Worm (Caenorhabditis elegans) whole organism, young adult: ENCODE measurements around the gene lgc-33.

ENCODE experiments used
- B0019.2 ChIP-seq: fragments of 200-800 bp; sonication (Bioruptor generic); conservative IDR thresholded peaks from 2 replicates; pipeline ENCODE4 v1.3.6; 2022; ENCODE audit warnings: missing genetic modification reagents, missing genetic modification characterization, missing compliant biosample characterization
- C06A6.2 ChIP-seq: fragments of 200-800 bp; sonication (Bioruptor generic); conservative IDR thresholded peaks from 2 replicates; pipeline ENCODE4 v1.3.6; 2022; ENCODE audit warnings: missing genetic modification characterization, missing compliant biosample characterization
- C17E4.6 ChIP-seq: fragments of 200-800 bp; sonication (Bioruptor generic); IDR thresholded peaks from 2 replicates; pipeline ENCODE4 v1.3.6; 2022; ENCODE audit warnings: missing genetic modification reagents, missing genetic modification characterization, missing compliant biosample characterization
- D2030.7 ChIP-seq: fragments of 200-800 bp; sonication (Bioruptor generic); IDR thresholded peaks from 2 replicates; pipeline ENCODE4 v1.3.6; 2022; ENCODE audit warnings: missing genetic modification reagents, missing genetic modification characterization, missing compliant biosample characterization
- F39B2.1 ChIP-seq: fragments of 200-800 bp; sonication (Bioruptor generic); IDR thresholded peaks from 2 replicates; pipeline ENCODE4 v1.3.6; 2022; ENCODE audit warnings: missing genetic modification reagents, missing genetic modification characterization, missing compliant biosample characterization
- F55B11.4 ChIP-seq: sonication (generic microtip); optimal IDR thresholded peaks from 2 replicates; lab custom pipeline; 2016; ENCODE audit warnings: missing compliant biosample characterization, missing genetic modification characterization, borderline replicate concordance; ENCODE audit not compliant: insufficient read depth
- F57C9.4 ChIP-seq: sonication (generic microtip); optimal IDR thresholded peaks from 2 replicates; lab custom pipeline; 2017; ENCODE audit warnings: mild to moderate bottlenecking, missing genetic modification characterization, missing compliant biosample characterization
- T07F8.4 ChIP-seq: sonication (generic microtip); optimal IDR thresholded peaks from 2 replicates; lab custom pipeline; 2016; ENCODE audit warnings: mild to moderate bottlenecking, missing genetic modification characterization, moderate library complexity, missing compliant biosample characterization
- Y53F4B.3 ChIP-seq: fragments of 200-800 bp; sonication (Bioruptor generic); IDR thresholded peaks from 2 replicates; pipeline ENCODE4 v1.3.6; 2022; ENCODE audit warnings: missing genetic modification reagents, missing genetic modification characterization, missing compliant biosample characterization
- Y53G8AR.9 ChIP-seq: fragments of 200-800 bp; sonication (Bioruptor generic); conservative IDR thresholded peaks from 2 replicates; pipeline ENCODE4 v1.3.6; 2022; ENCODE audit warnings: missing genetic modification reagents, missing genetic modification characterization, missing compliant biosample characterization
- Y67H2A.10 ChIP-seq: fragments of 200-800 bp; sonication (Bioruptor generic); conservative IDR thresholded peaks from 2 replicates; pipeline ENCODE4 v1.3.6; 2022; ENCODE audit warnings: missing genetic modification reagents, missing genetic modification characterization, missing compliant biosample characterization
- ZK185.1 ChIP-seq: sonication (generic microtip); optimal IDR thresholded peaks from 2 replicates; lab custom pipeline; 2016; ENCODE audit warnings: mild to moderate bottlenecking, missing genetic modification characterization, missing compliant biosample characterization; ENCODE audit not compliant: poor library complexity, severe bottlenecking
- ama-1 ChIP-seq, 3 experiments: fragments of 150-350 bp in 1 of 3; sonication (generic microtip) in 2 of 3; optimal IDR thresholded peaks; 2 replicates each; lab custom pipeline; 2014 to 2018; ENCODE audit warnings: missing biosample characterization in 2 of 3, missing genetic modification characterization in 2 of 3, missing genetic modification reagents in 2 of 3
- atf-7 ChIP-seq: sonication (generic microtip); optimal IDR thresholded peaks from 2 replicates; lab custom pipeline; 2017; ENCODE audit warnings: mild to moderate bottlenecking, missing genetic modification characterization, missing compliant biosample characterization
- attf-6 ChIP-seq: fragments of 200-800 bp; sonication (Bioruptor generic); IDR thresholded peaks from 2 replicates; pipeline ENCODE4 v1.3.6; 2022; ENCODE audit warnings: missing genetic modification reagents, missing genetic modification characterization, missing compliant biosample characterization
- cebp-1 ChIP-seq, 2 experiments: fragments of 200-800 bp in 1 of 2; sonication (Bioruptor generic) in 1 of 2; sonication (generic microtip) in 1 of 2; IDR thresholded peaks in 1 of 2; optimal IDR thresholded peaks in 1 of 2; 2 replicates each; pipeline versions ENCODE4 v1.3.6 to Lab custom; 2017 to 2022; ENCODE audit warnings: missing compliant biosample characterization in 2 of 2, missing genetic modification characterization in 2 of 2, mild to moderate bottlenecking in 1 of 2, missing genetic modification reagents in 1 of 2, moderate library complexity in 1 of 2
- ceh-27 ChIP-seq: fragments of 200-800 bp; sonication (Bioruptor generic); optimal IDR thresholded peaks from 2 replicates; lab custom pipeline; 2018; ENCODE audit warnings: mild to moderate bottlenecking, missing genetic modification characterization, moderate library complexity, missing compliant biosample characterization
- ceh-40 ChIP-seq: fragments of 200-800 bp; sonication (Bioruptor generic); IDR thresholded peaks from 2 replicates; pipeline ENCODE4 v1.3.6; 2022; ENCODE audit warnings: missing genetic modification characterization, missing compliant biosample characterization
- ceh-58 ChIP-seq: fragments of 200-800 bp; sonication (Bioruptor generic); IDR thresholded peaks from 2 replicates; pipeline ENCODE4 v1.3.6; 2022; ENCODE audit warnings: missing genetic modification characterization, missing compliant biosample characterization
- egl-18 ChIP-seq: fragments of 200-800 bp; sonication (Bioruptor generic); IDR thresholded peaks from 2 replicates; pipeline ENCODE4 v1.3.6; 2022; ENCODE audit warnings: missing genetic modification reagents, missing genetic modification characterization, missing compliant biosample characterization
- egl-44 ChIP-seq: fragments of 200-800 bp; sonication (Bioruptor generic); IDR thresholded peaks from 2 replicates; pipeline ENCODE4 v1.3.6; 2022; ENCODE audit warnings: missing genetic modification reagents, missing genetic modification characterization, missing compliant biosample characterization
- egrh-3 ChIP-seq: fragments of 200-800 bp; sonication (Bioruptor generic); IDR thresholded peaks from 2 replicates; pipeline ENCODE4 v1.3.6; 2022; ENCODE audit warnings: missing genetic modification reagents, missing genetic modification characterization, missing compliant biosample characterization
- ekl-4 ChIP-seq: fragments of 200-800 bp; sonication (Bioruptor generic); IDR thresholded peaks from 2 replicates; pipeline ENCODE4 v1.3.6; 2022; ENCODE audit warnings: missing genetic modification reagents, missing genetic modification characterization, missing compliant biosample characterization
- fkh-3 ChIP-seq: sonication (generic microtip); optimal IDR thresholded peaks from 2 replicates; lab custom pipeline; 2016; ENCODE audit warnings: mild to moderate bottlenecking, missing genetic modification characterization, missing compliant biosample characterization
- hlh-26 ChIP-seq: fragments of 200-800 bp; sonication (Bioruptor generic); conservative IDR thresholded peaks from 2 replicates; pipeline ENCODE4 v1.3.6; 2022; ENCODE audit warnings: missing genetic modification reagents, missing genetic modification characterization, missing compliant biosample characterization
- hmg-1.2 ChIP-seq: fragments of 200-800 bp; sonication (Bioruptor generic); IDR thresholded peaks from 2 replicates; pipeline ENCODE4 v1.3.6; 2022; ENCODE audit warnings: missing genetic modification reagents, missing genetic modification characterization, missing compliant biosample characterization
- hrde-1 ChIP-seq: sonication (generic microtip); optimal IDR thresholded peaks from 2 replicates; lab custom pipeline; 2016; ENCODE audit warnings: missing genetic modification characterization, mild to moderate bottlenecking, missing compliant biosample characterization, moderate library complexity, missing genotype, missing genetic modification reagents, borderline replicate concordance
- let-607 ChIP-seq, 2 experiments: fragments of 200-800 bp in 1 of 2; sonication (Bioruptor generic) in 1 of 2; sonication (generic microtip) in 1 of 2; optimal IDR thresholded peaks; 2 replicates each; lab custom pipeline; 2016 to 2018; ENCODE audit warnings: mild to moderate bottlenecking in 2 of 2, missing compliant biosample characterization in 2 of 2, missing genetic modification characterization in 2 of 2, moderate library complexity in 2 of 2, missing genotype in 1 of 2
- lin-40 ChIP-seq: sonication (generic microtip); optimal IDR thresholded peaks from 2 replicates; lab custom pipeline; 2016; ENCODE audit warnings: missing genetic modification characterization, mild to moderate bottlenecking, missing compliant biosample characterization, missing genotype, missing genetic modification reagents
- lsl-1 ChIP-seq: fragments of 200-800 bp; sonication (Bioruptor generic); optimal IDR thresholded peaks from 2 replicates; lab custom pipeline; 2018; ENCODE audit warnings: mild to moderate bottlenecking, missing genetic modification characterization, moderate library complexity, missing compliant biosample characterization
- lsy-27 ChIP-seq: sonication (generic microtip); optimal IDR thresholded peaks from 2 replicates; lab custom pipeline; 2017; ENCODE audit warnings: missing genetic modification characterization, mild to moderate bottlenecking, missing compliant biosample characterization, antibody characterized with exemption, missing genotype, borderline replicate concordance; ENCODE audit not compliant: insufficient read depth
- mcd-1 ChIP-seq: fragments of 200-800 bp; sonication (Bioruptor generic); IDR thresholded peaks from 2 replicates; pipeline ENCODE4 v1.3.6; 2022; ENCODE audit warnings: missing genetic modification reagents, missing genetic modification characterization, missing compliant biosample characterization
- mel-28 ChIP-seq: sonication (generic microtip); optimal IDR thresholded peaks from 2 replicates; lab custom pipeline; 2016; ENCODE audit warnings: borderline replicate concordance, mild to moderate bottlenecking, missing genetic modification characterization, missing compliant biosample characterization
- nfya-2 ChIP-seq: fragments of 200-800 bp; sonication (Bioruptor generic); IDR thresholded peaks from 2 replicates; pipeline ENCODE4 v1.3.6; 2022; ENCODE audit warnings: missing genetic modification reagents, missing genetic modification characterization, missing compliant biosample characterization
- nhr-120 ChIP-seq: fragments of 200-800 bp; sonication (Bioruptor generic); IDR thresholded peaks from 2 replicates; pipeline ENCODE4 v1.3.6; 2022; ENCODE audit warnings: missing genetic modification characterization, missing compliant biosample characterization
- nhr-27 ChIP-seq: fragments of 200-800 bp; sonication (Bioruptor generic); optimal IDR thresholded peaks from 2 replicates; lab custom pipeline; 2018; ENCODE audit warnings: mild to moderate bottlenecking, missing genetic modification characterization, moderate library complexity, missing compliant biosample characterization
- pbrm-1 ChIP-seq: fragments of 200-800 bp; sonication (Bioruptor generic); IDR thresholded peaks from 2 replicates; pipeline ENCODE4 v1.3.6; 2022; ENCODE audit warnings: missing genetic modification reagents, missing genetic modification characterization, missing compliant biosample characterization
- pha-4 ChIP-seq: fragments of 150-350 bp; sonication (generic microtip); optimal IDR thresholded peaks from 2 replicates; lab custom pipeline; 2014; ENCODE audit warnings: missing biosample characterization, missing genetic modification reagents, missing genetic modification characterization
- rcor-1 ChIP-seq: fragments of 200-800 bp; sonication (Bioruptor generic); IDR thresholded peaks from 2 replicates; pipeline ENCODE4 v1.3.6; 2022; ENCODE audit warnings: missing genetic modification reagents, missing genetic modification characterization, missing compliant biosample characterization
- repo-1 ChIP-seq: sonication (generic microtip); optimal IDR thresholded peaks from 2 replicates; lab custom pipeline; 2017; ENCODE audit warnings: mild to moderate bottlenecking, missing genetic modification characterization, missing compliant biosample characterization
- rpc-1 ChIP-seq, 2 experiments: fragments of 150-350 bp in 1 of 2; sonication (generic microtip) in 1 of 2; optimal IDR thresholded peaks; 2 replicates each; lab custom pipeline; 2014 to 2018; ENCODE audit warnings: missing biosample characterization in 1 of 2, missing genetic modification characterization in 1 of 2, missing genetic modification reagents in 1 of 2, missing genotype in 1 of 2
- sea-2 ChIP-seq: fragments of 200-800 bp; sonication (Bioruptor generic); IDR thresholded peaks from 2 replicates; pipeline ENCODE4 v1.3.6; 2022; ENCODE audit warnings: missing genetic modification characterization, missing compliant biosample characterization
- snpc-1.1 ChIP-seq: sonication (generic microtip); optimal IDR thresholded peaks from 2 replicates; lab custom pipeline; 2017; ENCODE audit warnings: missing genetic modification characterization, mild to moderate bottlenecking, missing compliant biosample characterization, antibody characterized with exemption, moderate library complexity, missing genotype, missing genetic modification reagents; ENCODE audit not compliant: insufficient read depth
- ztf-22 ChIP-seq: fragments of 200-800 bp; sonication (Bioruptor generic); optimal IDR thresholded peaks from 2 replicates; lab custom pipeline; 2018; ENCODE audit warnings: mild to moderate bottlenecking, missing genetic modification characterization, moderate library complexity, missing compliant biosample characterization
- ztf-26 ChIP-seq: sonication (generic microtip); optimal IDR thresholded peaks from 2 replicates; lab custom pipeline; 2017; ENCODE audit warnings: missing genetic modification characterization, missing compliant biosample characterization
- ztf-3 ChIP-seq: fragments of 200-800 bp; sonication (Bioruptor generic); optimal IDR thresholded peaks from 2 replicates; lab custom pipeline; 2018; ENCODE audit warnings: mild to moderate bottlenecking, missing genetic modification characterization, missing compliant biosample characterization

Gene lgc-33

DNA sequence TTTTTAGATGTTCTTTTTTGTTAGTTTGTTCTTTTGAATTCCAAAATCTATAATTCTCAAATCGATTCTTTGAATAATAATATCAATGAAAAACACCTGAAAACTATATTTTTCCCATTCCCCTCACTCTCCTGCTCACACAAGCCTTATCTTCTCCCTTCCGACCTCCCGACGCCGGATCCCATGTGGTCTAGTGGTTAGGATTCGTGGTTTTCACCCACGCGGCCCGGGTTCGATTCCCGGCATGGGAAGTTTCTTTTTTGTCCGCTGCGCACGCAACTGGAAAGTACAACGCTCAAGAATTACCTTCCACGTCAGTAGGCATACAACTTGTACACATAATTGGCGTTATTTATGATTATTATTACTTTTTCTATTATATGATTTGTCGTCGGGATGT lies 2.7 kb upstream of the lgc-33 start (continued):
- no peak for TF ChIP-seq F39B2.1
- TF ChIP-seq mcd-1, result peak; percentile 70
- no peak for TF ChIP-seq nhr-120
- TF ChIP-seq egl-44, result no peak
- no peak for TF ChIP-seq atf-7 (tag; lab: Kevin White, UChicago)
- TF ChIP-seq pha-4, result no peak
- no peak for TF ChIP-seq sea-2 (GFP tag; lab: Robert Waterston, UW)
- TF ChIP-seq ceh-27, result peak; percentile 32
- no peak for TF ChIP-seq T07F8.4 (tag; lab: Kevin White, UChicago)
- no peak for TF ChIP-seq C17E4.6
- 0 out of 2 replicates have a peak, but pooled peaks have one; percentile 20 for TF ChIP-seq egrh-3 (GFP tag; lab: Robert Waterston, UW)
- no peak for TF ChIP-seq Y53F4B.3
- no peak for TF ChIP-seq Y53G8AR.9 (GFP tag; lab: Robert Waterston, UW)
- no peak for TF ChIP-seq ZK185.1 (tag; lab: Kevin White, UChicago)
- no peak for TF ChIP-seq snpc-1.1 (tag; lab: Kevin White, UChicago)
- no peak for TF ChIP-seq nhr-27
- 0 out of 2 replicates have a peak, but pooled peaks have one; percentile 32 for TF ChIP-seq pbrm-1 (GFP tag; lab: Robert Waterston, UW)
- no peak for TF ChIP-seq lsy-27 (tag; lab: Kevin White, UChicago)
- no peak for TF ChIP-seq ceh-58 (GFP tag; lab: Robert Waterston, UW)
- TF ChIP-seq hlh-26 (GFP tag; lab: Robert Waterston, UW), result no peak
- no peak for TF ChIP-seq let-607 (tag; optimal IDR thresholded peaks at IDR 0.05; lab: Kevin White, UChicago)
- no peak for TF ChIP-seq egl-18
- TF ChIP-seq rpc-1 (optimal IDR thresholded peaks at IDR 0.05; lab: Kevin White, UChicago), result peak; percentile 59
- peak; percentile 83 for TF ChIP-seq rpc-1 (tag; optimal IDR thresholded peaks at IDR 0.05; lab: Kevin White, UChicago)
- TF ChIP-seq B0019.2 (GFP tag; lab: Robert Waterston, UW), result no peak
- TF ChIP-seq F57C9.4 (tag; lab: Kevin White, UChicago), result no peak
- no peak for TF ChIP-seq nfya-2 (GFP tag; lab: Robert Waterston, UW)
- TF ChIP-seq hrde-1, result no peak
- no peak for TF ChIP-seq ceh-40
- TF ChIP-seq D2030.7 (GFP tag; lab: Robert Waterston, UW), result peak; percentile 74
- TF ChIP-seq mel-28 (tag; lab: Kevin White, UChicago), result no peak
- TF ChIP-seq ztf-3 (GFP tag; lab: Kevin White, UChicago), result no peak
- TF ChIP-seq C06A6.2 (GFP tag; lab: Robert Waterston, UW), result no peak
- TF ChIP-seq repo-1 (tag; lab: Kevin White, UChicago), result no peak
- TF ChIP-seq F55B11.4 (tag; lab: Kevin White, UChicago), result no peak
- TF ChIP-seq lin-40 (tag; lab: Kevin White, UChicago), result peak; percentile 41
- TF ChIP-seq rcor-1, result no peak
- no peak for TF ChIP-seq fkh-3
- peak; percentile 38; the same call in 1 of the 2 replicates for TF ChIP-seq ekl-4 (GFP tag; lab: Robert Waterston, UW)
- no peak for TF ChIP-seq attf-6 (GFP tag; lab: Robert Waterston, UW)
- no peak for TF ChIP-seq ama-1 (optimal IDR thresholded peaks at IDR 0.05; lab: Kevin White, UChicago)
- no peak for TF ChIP-seq ama-1 (GFP tag; optimal IDR thresholded peaks at IDR 0.05; lab: Kevin White, UChicago)
- TF ChIP-seq cebp-1 (GFP tag; IDR thresholded peaks at IDR 0.05; lab: Robert Waterston, UW), result no peak
- peak; percentile 36 for TF ChIP-seq cebp-1 (tag; optimal IDR thresholded peaks at IDR 0.05; lab: Kevin White, UChicago)
- peak; percentile 30 for TF ChIP-seq lsl-1 (GFP tag; lab: Kevin White, UChicago)
- TF ChIP-seq ztf-26 (tag; lab: Kevin White, UChicago), result no peak
- TF ChIP-seq Y67H2A.10 (GFP tag; lab: Robert Waterston, UW), result no peak
- TF ChIP-seq hmg-1.2 (GFP tag; lab: Robert Waterston, UW), result peak; percentile 56
- TF ChIP-seq ztf-22 (GFP tag; lab: Kevin White, UChicago), result no peak
